Worm (Caenorhabditis elegans) whole organism, L1 larva: Measurements from ENCODE around the gene Y69A2AR.46.

Source experiments
- ama-1 ChIP-seq: fragments of 150-350 bp; optimal IDR thresholded peaks from 2 replicates; lab custom pipeline; 2014
- dpl-1 ChIP-seq, 3 experiments: fragments of 150-350 bp in 2 of 3; sonication (generic microtip) in 1 of 3; optimal IDR thresholded peaks; 2 replicates each; lab custom pipeline; 2014 to 2017; ENCODE audit warnings: missing biosample characterization in 3 of 3, missing genetic modification characterization in 3 of 3, missing genetic modification reagents in 3 of 3
- efl-1 ChIP-seq, 4 experiments: fragments of 150-350 bp; optimal IDR thresholded peaks in 3 of 4; peaks in 1 of 4; 1 replicate in 1 of 4; 2 replicates in 3 of 4; lab custom pipeline; 2014; ENCODE audit warnings: missing biosample characterization in 2 of 4, missing genetic modification characterization in 2 of 4, missing genetic modification reagents in 2 of 4
- egl-27 ChIP-seq, 2 experiments: fragments of 150-350 bp in 1 of 2; sonication (generic microtip); optimal IDR thresholded peaks; 3 replicates each; lab custom pipeline; 2017 to 2018; ENCODE audit warnings: missing biosample characterization in 2 of 2, missing genetic modification characterization in 2 of 2, missing genetic modification reagents in 2 of 2
- elt-2 ChIP-seq: sonication (generic microtip); optimal IDR thresholded peaks from 2 replicates; lab custom pipeline; 2016; ENCODE audit warnings: missing genetic modification characterization, mild to moderate bottlenecking, inconsistent platforms, missing compliant biosample characterization, missing genetic modification reagents
- jun-1 ChIP-seq: fragments of 150-350 bp; optimal IDR thresholded peaks from 2 replicates; lab custom pipeline; 2014; ENCODE audit warnings: missing biosample characterization, missing genetic modification reagents, missing genetic modification characterization
- lin-39 ChIP-seq: fragments of 150-350 bp; optimal IDR thresholded peaks from 2 replicates; lab custom pipeline; 2014; ENCODE audit warnings: missing biosample characterization, missing genetic modification reagents, missing genetic modification characterization
- mdl-1 ChIP-seq, 2 experiments: fragments of 150-350 bp; optimal IDR thresholded peaks; 2 replicates each; lab custom pipeline; 2014 to 2017; ENCODE audit warnings: missing biosample characterization in 2 of 2, missing genetic modification characterization in 2 of 2, inconsistent platforms in 1 of 2
- mep-1 ChIP-seq: fragments of 150-350 bp; optimal IDR thresholded peaks from 2 replicates; lab custom pipeline; 2014; ENCODE audit warnings: missing biosample characterization, missing genetic modification characterization
- nhr-237 ChIP-seq: fragments of 150-350 bp; optimal IDR thresholded peaks from 2 replicates; lab custom pipeline; 2014; ENCODE audit warnings: missing biosample characterization, missing genetic modification characterization
- nhr-28 ChIP-seq: fragments of 150-350 bp; optimal IDR thresholded peaks from 2 replicates; lab custom pipeline; 2014; ENCODE audit warnings: missing biosample characterization, missing genetic modification characterization
- unc-130 ChIP-seq: fragments of 150-350 bp; optimal IDR thresholded peaks from 2 replicates; lab custom pipeline; 2017; ENCODE audit warnings: missing biosample characterization, missing genetic modification characterization, inconsistent platforms
- ztf-4 ChIP-seq: fragments of 150-350 bp; optimal IDR thresholded peaks from 2 replicates; lab custom pipeline; 2014; ENCODE audit warnings: missing biosample characterization, missing genetic modification characterization

DNA sequence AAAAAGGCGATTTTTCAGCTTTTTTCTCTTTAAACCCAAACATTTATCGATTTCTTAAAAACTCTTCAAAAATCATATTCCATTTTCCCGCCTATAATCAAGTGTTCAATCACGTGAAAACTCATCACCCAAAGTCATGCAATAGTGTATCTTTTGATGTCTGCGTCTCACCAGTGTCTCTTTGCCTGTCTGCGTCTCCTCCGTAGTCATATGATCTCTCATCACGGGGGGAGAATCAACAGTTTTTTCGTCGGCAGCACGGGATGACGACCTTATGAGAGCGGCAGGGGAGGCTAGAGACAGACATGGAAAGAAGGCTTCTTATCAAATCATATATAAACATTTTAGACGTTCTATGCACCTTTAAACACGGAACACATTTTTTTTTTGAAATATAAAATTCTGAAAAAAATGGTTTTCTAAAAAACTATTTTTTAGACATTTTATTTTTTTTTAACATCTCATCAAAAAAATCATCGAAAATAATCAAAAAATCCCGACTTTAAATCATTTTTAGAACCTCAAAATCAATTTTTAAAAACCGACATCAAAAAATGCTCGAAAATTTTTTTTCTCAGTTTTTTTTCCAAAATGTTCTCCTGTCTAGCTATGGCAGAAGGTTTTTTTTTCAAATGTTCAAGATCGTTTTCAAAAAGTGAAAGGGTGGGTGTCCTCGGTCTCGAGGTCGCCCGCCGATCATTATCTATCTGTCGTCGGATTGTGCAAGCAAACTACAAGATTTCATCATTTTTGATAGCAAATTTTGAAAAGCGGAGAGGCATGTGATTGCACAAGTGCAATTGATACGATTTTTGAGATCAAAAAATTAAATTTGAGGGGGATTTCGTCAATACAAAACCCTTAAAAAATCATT is 40.8 kb downstream of the Y69A2AR.46 start:
- peak; percentile 89 to 91 (median 90) for TF ChIP-seq dpl-1 (GFP tag; optimal IDR thresholded peaks at IDR 0.05; lab: Kevin White, UChicago)
- peak; percentile 97 for TF ChIP-seq jun-1
- TF ChIP-seq lin-39 (tag; lab: Kevin White, UChicago), result peak; percentile 93
- peak; percentile 39 to 100 for TF ChIP-seq mdl-1 (tag; optimal IDR thresholded peaks at IDR 0.05; lab: Kevin White, UChicago)
- TF ChIP-seq ama-1 (lab: Kevin White, UChicago), result peak; percentile 95
- TF ChIP-seq nhr-28 (tag; lab: Kevin White, UChicago), result peak; percentile 75
- TF ChIP-seq nhr-237, result peak; percentile 90
- TF ChIP-seq ztf-4 (tag; lab: Kevin White, UChicago), result peak; percentile 98
- peak; percentile 99 for TF ChIP-seq elt-2 (tag; lab: Kevin White, UChicago)
- peak; percentile 99 for TF ChIP-seq unc-130 (tag; lab: Kevin White, UChicago)
- TF ChIP-seq efl-1 (optimal IDR thresholded peaks at IDR 0.05; lab: Kevin White, UChicago), result peak; percentile 92 to 96
- peak; percentile 87 to 99 for TF ChIP-seq efl-1 (GFP tag; optimal IDR thresholded peaks at IDR 0.05 in 1 of 2; lab: Kevin White, UChicago)
- peak in 1 of 2 experiments; percentile 71 for TF ChIP-seq egl-27 (tag; optimal IDR thresholded peaks at IDR 0.05; lab: Kevin White, UChicago)
- peak; percentile 99 for TF ChIP-seq mep-1 (tag; lab: Kevin White, UChicago)
